Fruit fly (Drosophila melanogaster) whole organism, wandering third instar larva: ENCODE results near the gene aub.

Experiments used
- Abd-B ChIP-seq: fragments of >200 bp; optimal IDR thresholded peaks from 2 replicates; lab custom pipeline; 2017; ENCODE audit warnings: missing biosample characterization, missing genetic modification characterization
- CG9705 ChIP-seq: fragments of 200-800 bp; sonication (Bioruptor generic); optimal IDR thresholded peaks from 2 replicates; lab custom pipeline; 2018; ENCODE audit warnings: missing biosample characterization, mild to moderate bottlenecking, missing genetic modification characterization
- CrebA ChIP-seq: fragments of 200-800 bp; sonication (Bioruptor generic); optimal IDR thresholded peaks from 2 replicates; lab custom pipeline; 2016; ENCODE audit warnings: missing biosample characterization, mild to moderate bottlenecking, missing genetic modification characterization, borderline replicate concordance
- Dfd ChIP-seq: fragments of >200 bp; optimal IDR thresholded peaks from 2 replicates; lab custom pipeline; 2017; ENCODE audit warnings: missing biosample characterization, missing genetic modification characterization
- Dif ChIP-seq: fragments of 200-275, 200-300 bp; sonication (Bioruptor generic); optimal IDR thresholded peaks from 2 replicates; lab custom pipeline; 2018; ENCODE audit warnings: missing biosample characterization, missing genetic modification characterization; ENCODE audit not compliant: partially characterized antibody
- GATAd ChIP-seq: sonication (Bioruptor generic); optimal IDR thresholded peaks from 2 replicates; lab custom pipeline; 2016; ENCODE audit warnings: missing biosample characterization, missing genetic modification characterization
- HLH106 ChIP-seq: fragments of 200-800 bp; optimal IDR thresholded peaks from 3 replicates; lab custom pipeline; 2019; ENCODE audit warnings: missing biosample characterization, mild to moderate bottlenecking, missing genetic modification characterization, moderate library complexity
- Hr78 ChIP-seq: fragments of >200 bp; optimal IDR thresholded peaks from 2 replicates; lab custom pipeline; 2017; ENCODE audit warnings: missing biosample characterization, missing genetic modification characterization
- Hr83 ChIP-seq: fragments of 200-300 bp; sonication (Bioruptor generic); optimal IDR thresholded peaks from 2 replicates; lab custom pipeline; 2016; ENCODE audit warnings: missing biosample characterization, mild to moderate bottlenecking, missing genetic modification characterization, moderate library complexity; ENCODE audit not compliant: poor library complexity, severe bottlenecking
- Jra ChIP-seq: sonication (Bioruptor generic); optimal IDR thresholded peaks from 2 replicates; lab custom pipeline; 2016; ENCODE audit warnings: missing biosample characterization, missing genetic modification characterization
- Mio ChIP-seq: sonication (Bioruptor generic); optimal IDR thresholded peaks from 2 replicates; lab custom pipeline; 2016; ENCODE audit warnings: missing biosample characterization, missing genetic modification characterization
- N ChIP-seq: fragments of >200 bp; optimal IDR thresholded peaks from 2 replicates; lab custom pipeline; 2018; ENCODE audit warnings: missing biosample characterization, missing external identifiers, missing genetic modification characterization
- OdsH ChIP-seq: fragments of 200-800 bp; sonication (Bioruptor generic); optimal IDR thresholded peaks from 2 replicates; lab custom pipeline; 2016; ENCODE audit warnings: missing biosample characterization, mild to moderate bottlenecking, missing genetic modification characterization
- Rel ChIP-seq, 2 experiments: fragments of 200-800 bp; sonication (Bioruptor generic) in 1 of 2; optimal IDR thresholded peaks; 2 replicates in 1 of 2; 3 replicates in 1 of 2; lab custom pipeline; 2016 to 2019; ENCODE audit warnings: mild to moderate bottlenecking in 2 of 2, missing biosample characterization in 2 of 2, missing genetic modification characterization in 2 of 2, moderate library complexity in 1 of 2
- Sp1 ChIP-seq: fragments of 200-800 bp; sonication (Bioruptor generic); optimal IDR thresholded peaks from 3 replicates; lab custom pipeline; 2019; ENCODE audit warnings: missing biosample characterization, mild to moderate bottlenecking, missing genetic modification characterization, moderate library complexity
- Vsx2 ChIP-seq: fragments of 200-300, 225-300 bp; sonication (Bioruptor generic); optimal IDR thresholded peaks from 2 replicates; lab custom pipeline; 2018; ENCODE audit warnings: missing biosample characterization, missing genetic modification characterization; ENCODE audit not compliant: partially characterized antibody
- br ChIP-seq: fragments of 200-800 bp; sonication (Bioruptor generic); optimal IDR thresholded peaks from 2 replicates; lab custom pipeline; 2016; ENCODE audit warnings: missing biosample characterization, missing genetic modification characterization
- brk ChIP-seq: fragments of 200-800 bp; sonication (Bioruptor generic); optimal IDR thresholded peaks from 2 replicates; lab custom pipeline; 2016; ENCODE audit warnings: missing biosample characterization, mild to moderate bottlenecking, missing genetic modification characterization
- dl ChIP-seq, 2 experiments: fragments of 175-275, 200-275 bp in 1 of 2; fragments of 200-275 bp in 1 of 2; sonication (Bioruptor generic); optimal IDR thresholded peaks; lab custom pipeline; 2018; ENCODE audit warnings: mild to moderate bottlenecking in 2 of 2, missing biosample characterization in 2 of 2, missing genetic modification characterization in 2 of 2, moderate library complexity in 2 of 2; ENCODE audit not compliant: partially characterized antibody in 2 of 2, insufficient read depth in 1 of 2
- dsf ChIP-seq: sonication (Bioruptor generic); optimal IDR thresholded peaks from 2 replicates; lab custom pipeline; 2016; ENCODE audit warnings: missing biosample characterization, missing genetic modification characterization, borderline replicate concordance
- foxo ChIP-seq, 2 experiments: fragments of 200-800 bp; sonication (Bioruptor generic); optimal IDR thresholded peaks; 2 replicates in 1 of 2; 3 replicates in 1 of 2; lab custom pipeline; 2016 to 2017; ENCODE audit warnings: missing biosample characterization in 2 of 2, missing genetic modification characterization in 2 of 2
- fru ChIP-seq: fragments of 200-800 bp; sonication (Bioruptor generic); optimal IDR thresholded peaks from 3 replicates; lab custom pipeline; 2016; ENCODE audit warnings: missing biosample characterization, mild to moderate bottlenecking, missing genetic modification characterization
- h ChIP-seq: fragments of 200-800 bp; sonication (Bioruptor generic); optimal IDR thresholded peaks from 3 replicates; lab custom pipeline; 2016; ENCODE audit warnings: missing biosample characterization, mild to moderate bottlenecking, missing genetic modification characterization
- jim ChIP-seq: fragments of 175-275, 200-325 bp; sonication (Bioruptor generic); optimal IDR thresholded peaks from 2 replicates; lab custom pipeline; 2016; ENCODE audit warnings: missing biosample characterization, mild to moderate bottlenecking, missing genetic modification characterization
- lola ChIP-seq: fragments of >200 bp; optimal IDR thresholded peaks from 2 replicates; lab custom pipeline; 2017; ENCODE audit warnings: missing biosample characterization, missing genetic modification characterization
- pan ChIP-seq: fragments of >200 bp; optimal IDR thresholded peaks from 2 replicates; lab custom pipeline; 2017
- psq ChIP-seq: fragments of 200-800 bp; sonication (Bioruptor generic); optimal IDR thresholded peaks from 3 replicates; lab custom pipeline; 2017; ENCODE audit warnings: missing biosample characterization, mild to moderate bottlenecking, missing genetic modification characterization, moderate library complexity
- rgr ChIP-seq: fragments of 200-800 bp; sonication (Bioruptor generic); optimal IDR thresholded peaks from 3 replicates; lab custom pipeline; 2016; ENCODE audit warnings: missing biosample characterization, mild to moderate bottlenecking, missing genetic modification characterization
- sage ChIP-seq: fragments of 200-800 bp; sonication (Bioruptor generic); optimal IDR thresholded peaks from 2 replicates; lab custom pipeline; 2016; ENCODE audit warnings: missing biosample characterization, mild to moderate bottlenecking, missing genetic modification characterization
- sv ChIP-seq: fragments of 200-800 bp; sonication (Bioruptor generic); optimal IDR thresholded peaks from 3 replicates; lab custom pipeline; 2016; ENCODE audit warnings: missing biosample characterization, missing genetic modification characterization
- tai ChIP-seq: sonication (Bioruptor generic); optimal IDR thresholded peaks from 2 replicates; lab custom pipeline; 2016; ENCODE audit warnings: missing biosample characterization, missing genetic modification characterization

Gene aub

DNA sequence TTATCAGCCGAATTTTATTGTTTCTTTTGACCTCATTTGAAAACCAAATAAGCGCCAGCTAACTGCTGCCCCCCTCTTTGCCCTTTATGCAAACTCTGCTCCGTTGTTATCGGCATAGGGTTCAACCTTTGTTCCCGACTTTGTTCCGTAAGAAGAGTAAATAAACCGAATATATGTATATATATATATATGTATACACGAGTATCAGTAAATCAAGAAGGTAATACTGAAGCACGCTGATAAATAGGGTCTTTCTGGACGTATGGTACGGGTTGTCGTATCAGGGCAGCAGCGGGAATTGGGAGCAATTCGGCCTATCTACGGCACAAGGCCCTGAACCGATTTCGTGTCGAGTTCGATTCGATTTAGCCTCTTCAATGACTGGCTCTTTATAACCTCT is 37.6 kb upstream of the aub start:
- no peak for TF ChIP-seq OdsH (GFP tag; lab: Kevin White, UChicago)
- TF ChIP-seq foxo (GFP tag; optimal IDR thresholded peaks at IDR 0.05; lab: Kevin White, UChicago), result no peak
- TF ChIP-seq Rel (GFP tag; optimal IDR thresholded peaks at IDR 0.05; lab: Kevin White, UChicago), result no peak
- TF ChIP-seq Rel (tag; optimal IDR thresholded peaks at IDR 0.05; lab: Kevin White, UChicago), result peak; percentile 36
- no peak for TF ChIP-seq jim
- no peak for TF ChIP-seq Jra (GFP tag; lab: Kevin White, UChicago)
- TF ChIP-seq brk, result peak; percentile 54
- no peak for TF ChIP-seq fru (GFP tag; lab: Kevin White, UChicago)
- TF ChIP-seq tai (GFP tag; lab: Kevin White, UChicago), result no peak
- no peak for TF ChIP-seq Mio (GFP tag; lab: Kevin White, UChicago)
- no peak for TF ChIP-seq sv (GFP tag; lab: Kevin White, UChicago)
- TF ChIP-seq N (GFP tag; lab: Kevin White, UChicago), result no peak
- no peak for TF ChIP-seq lola
- TF ChIP-seq GATAd, result no peak
- no peak for TF ChIP-seq Vsx2 (GFP tag; lab: Kevin White, UChicago)
- TF ChIP-seq CrebA (GFP tag; lab: Kevin White, UChicago), result no peak
- peak; percentile 34 for TF ChIP-seq h (GFP tag; lab: Kevin White, UChicago)
- no peak for TF ChIP-seq Abd-B (GFP tag; lab: Kevin White, UChicago)
- no peak for TF ChIP-seq Dfd (GFP tag; lab: Kevin White, UChicago)
- TF ChIP-seq br (GFP tag; lab: Kevin White, UChicago), result no peak
- no peak for TF ChIP-seq dsf
- peak; percentile 11 for TF ChIP-seq sage (GFP tag; lab: Kevin White, UChicago)
- no peak for TF ChIP-seq psq
- TF ChIP-seq Dif (GFP tag; lab: Kevin White, UChicago), result peak; percentile 38
- TF ChIP-seq Hr78, result no peak
- no peak for TF ChIP-seq HLH106 (tag; lab: Kevin White, UChicago)

DNA sequence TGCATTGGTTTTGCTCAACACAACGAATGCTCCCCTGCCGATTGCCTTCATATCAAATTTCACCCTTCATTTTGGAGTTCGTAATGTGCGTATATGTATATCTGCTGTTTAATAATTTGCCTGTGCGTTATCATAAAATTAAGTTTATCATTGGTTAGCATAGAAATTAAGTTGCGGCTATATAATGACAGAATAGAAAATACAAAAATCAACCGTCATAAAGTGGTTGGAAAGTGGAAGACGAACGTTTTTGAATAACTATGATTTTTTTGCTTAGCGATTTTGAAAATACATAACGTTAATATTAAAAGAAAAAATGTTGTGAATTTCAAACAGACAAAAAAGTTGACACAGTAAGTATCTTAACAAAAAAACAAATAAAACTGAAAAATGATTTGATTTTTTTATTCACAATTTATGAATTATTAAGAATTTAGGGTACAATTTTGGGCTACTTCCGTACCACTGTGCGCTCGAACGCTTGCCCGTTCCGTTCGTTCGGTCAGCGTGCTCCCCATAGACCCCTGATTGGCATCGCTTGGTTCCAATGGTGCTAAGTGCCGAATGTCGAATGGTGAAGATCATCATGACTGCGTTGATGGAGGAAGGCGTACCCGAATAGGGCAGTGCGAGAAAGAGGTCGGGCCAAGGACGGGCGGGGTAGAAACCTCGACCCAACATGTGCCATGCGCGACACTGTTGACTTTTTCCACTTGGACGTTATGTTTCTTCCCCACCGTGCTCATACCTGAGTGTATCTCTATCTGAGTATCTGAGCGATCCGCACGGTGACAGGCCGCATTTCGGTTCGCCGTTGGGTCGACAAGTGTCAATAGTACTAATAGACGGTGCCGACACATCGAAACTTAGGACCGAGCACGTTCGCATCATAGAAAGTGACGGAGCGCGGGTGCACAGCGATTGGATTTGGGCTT is 36.6 kb upstream of the aub start:
- no peak for TF ChIP-seq Hr78
- no peak for TF ChIP-seq Vsx2 (GFP tag; lab: Kevin White, UChicago)
- TF ChIP-seq Dfd (GFP tag; lab: Kevin White, UChicago), result no peak
- TF ChIP-seq dl (GFP tag; optimal IDR thresholded peaks at IDR 0.05; lab: Kevin White, UChicago; ENCODE audit: insufficient read depth in 1 of 2, partially characterized antibody in 2 of 2), result no peak
- no peak for TF ChIP-seq brk
- TF ChIP-seq fru (GFP tag; lab: Kevin White, UChicago), result peak; percentile 27
- TF ChIP-seq OdsH (GFP tag; lab: Kevin White, UChicago), result no peak
- TF ChIP-seq Hr83 (GFP tag; lab: Kevin White, UChicago), result no peak
- TF ChIP-seq br (GFP tag; lab: Kevin White, UChicago), result peak; percentile 36
- no peak for TF ChIP-seq N (GFP tag; lab: Kevin White, UChicago)
- TF ChIP-seq CrebA (GFP tag; lab: Kevin White, UChicago), result no peak
- TF ChIP-seq rgr (GFP tag; lab: Kevin White, UChicago), result peak; percentile 16
- peak; percentile 43 for TF ChIP-seq sv (GFP tag; lab: Kevin White, UChicago)
- TF ChIP-seq tai (GFP tag; lab: Kevin White, UChicago), result peak; percentile 43

DNA sequence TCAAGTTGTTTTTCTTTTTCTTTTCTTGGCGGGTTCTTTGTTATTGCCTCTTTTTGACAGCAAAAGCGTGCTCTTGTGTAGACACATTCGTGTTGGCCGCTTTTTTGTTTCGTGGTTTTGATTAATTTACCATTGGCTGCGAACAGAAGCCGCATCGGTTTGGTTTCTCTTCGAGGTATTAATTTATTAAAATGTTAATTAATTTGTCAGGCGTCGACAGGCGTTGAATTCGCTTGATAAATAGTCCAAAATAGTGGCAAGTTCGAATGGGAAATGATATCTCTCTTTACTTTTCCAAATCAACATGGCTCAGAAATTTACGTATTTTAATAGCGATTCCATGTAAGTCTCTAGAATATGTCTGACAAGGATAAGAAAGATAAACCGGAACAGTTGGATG is 33.2 kb upstream of the aub start, which contains the start of gene CG18666:
TSS of gene CG18666 (plus strand) at position 301 of the 400 bp plus-strand sequence.
- TF ChIP-seq HLH106 (tag; lab: Kevin White, UChicago) (no peak), Rel (GFP tag; optimal IDR thresholded peaks at IDR 0.05; lab: Kevin White, UChicago) (no peak), Rel (tag; optimal IDR thresholded peaks at IDR 0.05; lab: Kevin White, UChicago) (no peak), jim (no peak), dsf (no peak), pan (lab: Kevin White, UChicago) (no peak), CG9705 (GFP tag; lab: Kevin White, UChicago) (no peak), Vsx2 (GFP tag; lab: Kevin White, UChicago) (no peak), foxo (GFP tag; optimal IDR thresholded peaks at IDR 0.05; lab: Kevin White, UChicago) (no peak), Sp1 (GFP tag; lab: Kevin White, UChicago) (no peak), lola (no peak), brk (no peak), sv (GFP tag; lab: Kevin White, UChicago) (no peak), Mio (GFP tag; lab: Kevin White, UChicago) (no peak), Hr78 (no peak), Hr83 (GFP tag; lab: Kevin White, UChicago) (no peak), br (GFP tag; lab: Kevin White, UChicago) (no peak)
